Worm (Caenorhabditis elegans): Measurements from ENCODE around the gene fbxa-3.
A peak's percentile ranks its signal among the peaks of the same experiment; 100 is the strongest.
"Not testable (repeated sequence)": the region's sequence is repeated elsewhere in the genome, so short reads cannot be mapped to it uniquely, and the experiment has no call there.

fbxa-3 gene

DNA sequence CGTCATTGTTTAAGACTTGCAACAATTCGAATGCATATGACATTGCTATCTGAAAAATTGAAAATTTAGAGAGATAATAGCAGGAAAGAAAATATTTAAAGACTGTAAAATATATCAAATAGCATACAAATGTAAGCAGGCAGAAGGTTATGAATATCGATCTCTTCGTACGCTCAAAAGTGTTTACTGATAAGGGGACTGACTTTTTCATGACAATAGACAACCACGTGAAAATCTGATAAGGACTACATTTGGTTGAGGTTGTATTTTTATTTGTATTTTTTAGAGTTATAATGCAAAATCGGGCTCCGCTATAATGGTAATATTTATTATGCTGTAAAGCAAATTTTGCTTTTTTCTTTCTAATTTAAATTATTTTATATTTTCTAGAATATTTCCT is 22.2 kb upstream of the fbxa-3 start, which contains the start of the genes C52E2.5 and C52E2.4 (continued):
- TF ChIP-seq egl-13 (tag; optimal IDR thresholded peaks at IDR 0.05), result peak; percentile 5
- TF ChIP-seq tlp-1 (tag; optimal IDR thresholded peaks at IDR 0.05), result peak; percentile 45
- TF ChIP-seq nhr-237 (tag; optimal IDR thresholded peaks at IDR 0.05), result no peak
- no peak for TF ChIP-seq ceh-63 (GFP tag; optimal IDR thresholded peaks at IDR 0.05)
- TF ChIP-seq nhr-90 (tag; optimal IDR thresholded peaks at IDR 0.05; ENCODE audit: poor library complexity), result no peak
- no peak for TF ChIP-seq ztf-4 (tag; optimal IDR thresholded peaks at IDR 0.05)
- TF ChIP-seq snu-23 (GFP tag; optimal IDR thresholded peaks at IDR 0.05), result no peak
- no peak for TF ChIP-seq efl-3 (GFP tag; optimal IDR thresholded peaks at IDR 0.05)
- no peak for TF ChIP-seq fkh-10 (GFP tag; optimal IDR thresholded peaks at IDR 0.05)
- no peak for TF ChIP-seq C16A3.4 (tag; optimal IDR thresholded peaks at IDR 0.05)
- TF ChIP-seq dsc-1 (tag; optimal IDR thresholded peaks at IDR 0.05), result no peak
- TF ChIP-seq pax-3 (tag; optimal IDR thresholded peaks at IDR 0.05), result no peak
- no peak for TF ChIP-seq mef-2 (tag; optimal IDR thresholded peaks at IDR 0.05)
- TF ChIP-seq alr-1 (tag; optimal IDR thresholded peaks at IDR 0.05; ENCODE audit: borderline replicate concordance), result no peak
- TF ChIP-seq elt-2 (tag; optimal IDR thresholded peaks at IDR 0.05), result peak; percentile 96
- TF ChIP-seq lin-14 (GFP tag; optimal IDR thresholded peaks at IDR 0.05), result no peak

DNA sequence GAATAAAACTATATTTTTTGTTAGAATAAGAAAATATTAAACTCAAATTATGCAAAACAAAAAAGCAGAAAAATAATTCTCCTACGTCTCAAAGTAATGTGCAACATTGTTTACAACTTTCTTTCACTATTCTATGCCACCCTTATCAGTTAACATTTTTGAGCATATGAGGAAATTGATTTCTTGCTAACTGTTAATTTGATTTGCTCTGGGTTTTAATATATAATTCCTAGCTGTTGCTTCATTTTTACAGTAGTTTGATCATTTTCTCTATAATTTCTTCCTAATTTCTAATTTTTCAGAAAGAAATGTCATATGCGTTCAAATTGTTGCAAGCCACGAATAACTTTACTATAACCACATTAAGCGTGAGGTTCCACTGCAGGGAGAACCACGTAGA is 15.5 kb upstream of the fbxa-3 start, which contains the start of gene T08E11.1:
TSS of gene T08E11.1 (plus strand) at position 301 of the 400 bp plus-strand sequence.
- TF ChIP-seq ets-5 (GFP tag; IDR thresholded peaks at IDR 0.05) (no peak), elt-2 (tag; optimal IDR thresholded peaks at IDR 0.05) (peak; percentile 47)

DNA sequence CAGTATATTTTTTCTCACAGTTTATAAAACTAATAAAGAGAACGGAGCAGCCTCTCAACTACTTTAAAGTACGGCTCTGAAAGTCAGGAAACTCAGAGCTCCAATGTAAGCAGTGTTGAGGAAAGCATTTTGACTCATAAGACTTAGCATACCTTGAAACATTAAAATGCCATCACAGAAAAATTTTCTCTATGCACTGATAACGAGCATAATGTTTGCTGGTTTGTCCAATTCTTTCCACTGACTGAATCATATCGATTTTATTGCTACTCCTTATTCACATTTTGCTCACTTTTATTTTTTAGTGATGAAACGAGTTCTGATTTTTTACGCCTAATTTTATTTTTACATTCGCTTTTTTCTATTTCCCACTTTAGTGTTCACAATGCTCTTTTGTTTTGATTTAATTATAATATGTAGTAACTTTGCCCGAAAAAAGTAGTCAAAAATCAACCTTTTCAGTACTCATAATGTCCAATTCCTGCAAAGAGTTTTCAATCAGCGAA is 11.3 kb upstream of the fbxa-3 start, which contains the start of gene math-39:
TSS of gene math-39 (plus strand) at position 456 of the 506 bp plus-strand sequence.
- TF ChIP-seq tbx-2 (tag; optimal IDR thresholded peaks at IDR 0.05), result no peak
- no peak for TF ChIP-seq zag-1 (tag; optimal IDR thresholded peaks at IDR 0.05)

DNA sequence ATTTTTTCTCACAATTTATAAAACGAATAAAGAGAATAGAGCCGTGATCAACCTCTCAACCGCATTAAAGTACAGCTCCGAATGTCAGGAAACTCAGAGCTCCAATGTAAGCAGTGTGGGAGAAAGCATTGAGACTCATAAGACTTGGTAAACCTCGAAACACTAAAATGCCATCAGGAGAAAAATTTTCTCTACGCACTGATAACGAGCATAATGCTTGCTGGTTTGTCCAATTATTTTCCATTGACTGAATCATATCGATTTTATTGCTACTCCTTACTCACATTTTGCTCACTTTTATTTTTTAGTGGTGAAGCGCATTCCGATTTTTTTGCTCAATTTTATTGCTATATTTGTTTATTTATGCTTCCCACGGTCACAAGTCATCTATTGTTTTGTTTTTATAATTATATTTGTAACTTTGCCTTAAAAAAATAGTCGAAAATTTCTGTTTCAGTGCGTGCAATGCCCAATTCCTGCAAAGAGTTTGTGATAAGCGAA is 9.6 kb upstream of the fbxa-3 start, which contains the start of gene math-40:
TSS of gene math-40 (plus strand) at position 451 of the 501 bp plus-strand sequence.
- TF ChIP-seq elt-2 (tag; optimal IDR thresholded peaks at IDR 0.05) (peak; percentile 26), skn-1 (tag; optimal IDR thresholded peaks at IDR 0.05) (no peak), alr-1 (tag; optimal IDR thresholded peaks at IDR 0.05; ENCODE audit: borderline replicate concordance) (no peak), efl-1 (optimal IDR thresholded peaks at IDR 0.05) (no peak), efl-1 (GFP tag; optimal IDR thresholded peaks at IDR 0.05 in 1 of 2) (peak in 1 of 2 experiments; percentile 18)

DNA sequence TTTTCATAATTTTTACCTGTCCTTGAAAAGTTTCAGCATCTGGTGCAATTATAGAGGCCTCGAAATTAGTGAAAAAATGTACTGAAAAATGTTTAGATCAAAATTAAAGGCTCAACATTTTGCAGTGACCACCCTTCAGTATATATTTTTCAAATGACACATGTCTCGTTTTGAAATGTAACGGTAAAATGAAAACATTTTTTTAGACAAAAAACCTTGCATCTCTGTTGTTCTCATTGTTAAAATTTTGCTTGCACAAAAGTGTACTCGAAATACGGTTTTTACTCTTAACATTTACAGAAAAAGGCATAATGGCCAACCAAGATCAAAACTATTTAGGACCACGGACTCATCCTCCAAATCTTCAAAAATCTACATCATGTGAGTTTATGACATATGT is 3.7 kb upstream of the fbxa-3 start, which contains the start of gene math-41:
TSS of gene math-41 (plus strand) at position 301 of the 400 bp plus-strand sequence.
- TF ChIP-seq isw-1 (GFP tag; IDR thresholded peaks at IDR 0.05); ceh-63 (GFP tag; optimal IDR thresholded peaks at IDR 0.05); grh-1 (GFP tag; IDR thresholded peaks at IDR 0.05): not testable (repeated sequence)

DNA sequence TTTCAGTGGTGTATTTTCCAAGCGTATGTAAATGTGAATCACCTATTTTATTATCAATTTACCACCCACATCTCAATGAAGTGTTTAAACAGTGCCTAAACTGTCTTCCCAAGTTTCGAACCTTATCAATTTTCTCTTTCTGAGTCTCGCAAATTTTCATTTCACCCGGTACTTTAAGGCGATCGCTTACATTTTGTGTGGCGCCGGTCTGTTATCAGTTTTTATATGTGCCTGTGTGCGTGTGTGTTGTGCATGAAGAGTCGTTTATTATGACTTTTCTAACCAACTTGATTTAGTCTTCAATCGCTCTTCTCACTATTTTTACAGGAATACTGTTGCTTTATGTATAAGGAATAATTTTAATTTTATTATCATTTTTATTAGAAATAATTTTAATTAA is 2.9 kb upstream of the fbxa-3 start:
- peak; percentile 62 for TF ChIP-seq elt-2 (tag; optimal IDR thresholded peaks at IDR 0.05)

DNA sequence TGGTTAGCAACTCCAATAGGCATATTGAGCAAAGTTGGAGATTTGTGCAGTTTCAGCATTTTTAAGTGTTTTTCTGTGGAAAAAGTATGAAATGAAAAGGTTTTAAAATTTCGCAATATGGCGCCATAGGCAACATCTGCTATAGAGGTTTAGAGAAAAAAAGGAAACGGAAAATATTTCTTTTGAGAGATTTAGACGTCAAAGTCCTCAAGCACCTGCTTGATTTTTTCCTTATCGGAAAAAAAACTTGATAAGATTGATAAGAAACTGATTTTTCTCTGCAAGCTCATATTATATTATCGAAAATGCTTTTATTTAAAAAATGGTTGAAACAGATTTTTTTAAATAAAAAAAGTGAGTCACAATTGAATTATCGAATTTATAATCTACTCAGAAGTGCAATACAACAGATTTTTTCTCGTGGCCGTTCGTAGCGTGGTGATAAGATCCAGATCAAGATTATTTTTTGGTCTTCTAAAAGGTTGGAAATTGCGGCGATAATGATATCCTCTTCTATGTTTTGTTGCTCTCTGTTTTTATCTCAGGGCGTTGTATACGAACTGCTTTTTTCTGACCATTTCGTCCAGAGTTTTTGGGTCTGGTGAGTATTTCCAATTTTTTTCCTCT is 617 bp downstream of the fbxa-3 start, which contains the start of gene fbxc-19:
TSS of gene fbxc-19 (plus strand) at position 536 of the 627 bp plus-strand sequence.
- TF ChIP-seq jun-1 (tag; optimal IDR thresholded peaks at IDR 0.05) (peak; percentile 75), nhr-71 (tag; optimal IDR thresholded peaks at IDR 0.05) (peak; percentile 72), hpl-2 (GFP tag; optimal IDR thresholded peaks at IDR 0.05) (peak; percentile 45), irx-1 (tag; optimal IDR thresholded peaks at IDR 0.05) (no peak), nhr-28 (tag; optimal IDR thresholded peaks at IDR 0.05) (no peak), nhr-84 (tag; optimal IDR thresholded peaks at IDR 0.05) (no peak), C34B4.2 (tag; optimal IDR thresholded peaks at IDR 0.05) (no peak), snpc-4 (tag; optimal IDR thresholded peaks at IDR 0.05) (peak; percentile 45), nhr-85 (tag) (peak; percentile 83), lin-15B (tag; optimal IDR thresholded peaks at IDR 0.05) (peak; percentile 4), lin-13 (GFP tag; optimal IDR thresholded peaks at IDR 0.05) (peak; percentile 40), ces-1 (GFP tag; optimal IDR thresholded peaks at IDR 0.05) (no peak), unc-62 (GFP tag; optimal IDR thresholded peaks at IDR 0.05) (no peak), unc-98 (GFP tag; IDR thresholded peaks at IDR 0.05) (no peak), pag-3 (tag; optimal IDR thresholded peaks at IDR 0.05; ENCODE audit: borderline replicate concordance, insufficient read depth) (no peak), fkh-8 (tag; optimal IDR thresholded peaks at IDR 0.05) (no peak), F16B12.6 (tag; optimal IDR thresholded peaks at IDR 0.05) (peak; percentile 22)

All from whole organism, L1 larva.